Worm (Caenorhabditis elegans) whole organism, L1 larva: ENCODE measurements around the gene gsto-2.

Experiments
- C04F5.9 ChIP-seq: sonication (generic microtip); optimal IDR thresholded peaks from 2 replicates; lab custom pipeline; 2016; ENCODE audit warnings: missing genetic modification characterization, missing compliant biosample characterization
- F16B12.6 ChIP-seq: fragments of 150-350 bp; optimal IDR thresholded peaks from 2 replicates; lab custom pipeline; 2014; ENCODE audit warnings: missing biosample characterization, missing genetic modification characterization
- alr-1 ChIP-seq: fragments of 200-800 bp; sonication (Bioruptor generic); optimal IDR thresholded peaks from 2 replicates; lab custom pipeline; 2018; ENCODE audit warnings: borderline replicate concordance, mild to moderate bottlenecking, missing genetic modification characterization, missing compliant biosample characterization
- aly-2 ChIP-seq: fragments of 150-350 bp; optimal IDR thresholded peaks from 2 replicates; lab custom pipeline; 2014; ENCODE audit warnings: missing biosample characterization, missing genetic modification characterization
- ama-1 ChIP-seq: fragments of 150-350 bp; optimal IDR thresholded peaks from 2 replicates; lab custom pipeline; 2014
- ceh-82 ChIP-seq, 3 experiments: fragments of 150-350 bp in 1 of 3; sonication (generic microtip) in 2 of 3; optimal IDR thresholded peaks; 2 replicates each; lab custom pipeline; 2014 to 2017; ENCODE audit warnings: missing biosample characterization in 3 of 3, missing genetic modification characterization in 3 of 3
- ces-1 ChIP-seq: fragments of 150-350 bp; optimal IDR thresholded peaks from 2 replicates; lab custom pipeline; 2014; ENCODE audit warnings: missing biosample characterization, missing genetic modification reagents, missing genetic modification characterization
- dsc-1 ChIP-seq: sonication (generic microtip); optimal IDR thresholded peaks from 2 replicates; lab custom pipeline; 2016; ENCODE audit warnings: mild to moderate bottlenecking, missing genetic modification characterization, missing compliant biosample characterization
- efl-1 ChIP-seq, 4 experiments: fragments of 150-350 bp; optimal IDR thresholded peaks in 3 of 4; peaks in 1 of 4; 1 replicate in 1 of 4; 2 replicates in 3 of 4; lab custom pipeline; 2014; ENCODE audit warnings: missing biosample characterization in 2 of 4, missing genetic modification characterization in 2 of 4, missing genetic modification reagents in 2 of 4
- efl-3 ChIP-seq: fragments of 200-800 bp; sonication (Bioruptor generic); optimal IDR thresholded peaks from 2 replicates; lab custom pipeline; 2018; ENCODE audit warnings: mild to moderate bottlenecking, missing genetic modification characterization, missing compliant biosample characterization
- egl-13 ChIP-seq: sonication (generic microtip); optimal IDR thresholded peaks from 2 replicates; lab custom pipeline; 2016; ENCODE audit warnings: missing genotype, missing genetic modification reagents, missing genetic modification characterization, missing compliant biosample characterization
- egl-27 ChIP-seq, 2 experiments: fragments of 150-350 bp in 1 of 2; sonication (generic microtip); optimal IDR thresholded peaks; 3 replicates each; lab custom pipeline; 2017 to 2018; ENCODE audit warnings: missing biosample characterization in 2 of 2, missing genetic modification characterization in 2 of 2, missing genetic modification reagents in 2 of 2
- elt-2 ChIP-seq: sonication (generic microtip); optimal IDR thresholded peaks from 2 replicates; lab custom pipeline; 2016; ENCODE audit warnings: missing genetic modification characterization, mild to moderate bottlenecking, inconsistent platforms, missing compliant biosample characterization, missing genetic modification reagents
- fkh-10 ChIP-seq: sonication (generic microtip); optimal IDR thresholded peaks from 2 replicates; lab custom pipeline; 2017; ENCODE audit warnings: missing biosample characterization, missing genetic modification reagents, missing genetic modification characterization
- fkh-4 ChIP-seq: sonication (generic microtip); optimal IDR thresholded peaks from 2 replicates; lab custom pipeline; 2016; ENCODE audit warnings: missing compliant biosample characterization, missing genetic modification characterization, borderline replicate concordance
- fkh-8 ChIP-seq: sonication (generic microtip); optimal IDR thresholded peaks from 2 replicates; lab custom pipeline; 2016; ENCODE audit warnings: mild to moderate bottlenecking, missing genetic modification characterization, missing compliant biosample characterization
- grh-1 ChIP-seq: fragments of 200-800 bp; sonication (Bioruptor generic); IDR thresholded peaks from 2 replicates; pipeline ENCODE4 v1.3.6; 2022; ENCODE audit warnings: missing genetic modification reagents, missing genetic modification characterization, missing compliant biosample characterization
- hpl-2 ChIP-seq: fragments of 150-350 bp; optimal IDR thresholded peaks from 2 replicates; lab custom pipeline; 2014; ENCODE audit warnings: missing biosample characterization, missing genetic modification reagents, missing genetic modification characterization
- irx-1 ChIP-seq: sonication (generic microtip); optimal IDR thresholded peaks from 2 replicates; lab custom pipeline; 2016; ENCODE audit warnings: missing genetic modification characterization, missing compliant biosample characterization
- isw-1 ChIP-seq: fragments of 200-800 bp; sonication (Bioruptor generic); IDR thresholded peaks from 2 replicates; pipeline ENCODE4 v1.3.6; 2022; ENCODE audit warnings: missing genetic modification characterization, missing compliant biosample characterization
- jun-1 ChIP-seq: fragments of 150-350 bp; optimal IDR thresholded peaks from 2 replicates; lab custom pipeline; 2014; ENCODE audit warnings: missing biosample characterization, missing genetic modification reagents, missing genetic modification characterization
- lin-14 ChIP-seq: fragments of 200-800 bp; sonication (Bioruptor generic); optimal IDR thresholded peaks from 2 replicates; lab custom pipeline; 2018; ENCODE audit warnings: mild to moderate bottlenecking, missing genetic modification characterization, moderate library complexity, missing compliant biosample characterization
- lin-15B ChIP-seq: fragments of 150-350 bp; sonication (generic microtip); optimal IDR thresholded peaks from 3 replicates; lab custom pipeline; 2014; ENCODE audit warnings: missing biosample characterization, missing genetic modification characterization
- lsy-2 ChIP-seq, 2 experiments: fragments of 150-350 bp; optimal IDR thresholded peaks; 2 replicates each; lab custom pipeline; 2014; ENCODE audit warnings: missing biosample characterization in 2 of 2, missing genetic modification characterization in 2 of 2
- mdl-1 ChIP-seq, 2 experiments: fragments of 150-350 bp; optimal IDR thresholded peaks; 2 replicates each; lab custom pipeline; 2014 to 2017; ENCODE audit warnings: missing biosample characterization in 2 of 2, missing genetic modification characterization in 2 of 2, inconsistent platforms in 1 of 2
- nhr-11 ChIP-seq: fragments of 150-350 bp; optimal IDR thresholded peaks from 2 replicates; lab custom pipeline; 2014; ENCODE audit warnings: missing biosample characterization, missing genetic modification characterization
- nhr-28 ChIP-seq: fragments of 150-350 bp; optimal IDR thresholded peaks from 2 replicates; lab custom pipeline; 2014; ENCODE audit warnings: missing biosample characterization, missing genetic modification characterization
- nhr-47 ChIP-seq: sonication (generic microtip); optimal IDR thresholded peaks from 2 replicates; lab custom pipeline; 2016; ENCODE audit warnings: mild to moderate bottlenecking, missing genetic modification characterization, moderate library complexity, missing compliant biosample characterization
- nhr-90 ChIP-seq: sonication (generic microtip); optimal IDR thresholded peaks from 2 replicates; lab custom pipeline; 2016; ENCODE audit warnings: mild to moderate bottlenecking, missing genetic modification characterization, missing compliant biosample characterization; ENCODE audit not compliant: poor library complexity
- pax-3 ChIP-seq: fragments of 200-800 bp; sonication (Bioruptor generic); optimal IDR thresholded peaks from 2 replicates; lab custom pipeline; 2018; ENCODE audit warnings: mild to moderate bottlenecking, missing genetic modification characterization, moderate library complexity, missing compliant biosample characterization
- rnt-1 ChIP-seq: sonication (generic microtip); optimal IDR thresholded peaks from 2 replicates; lab custom pipeline; 2016; ENCODE audit warnings: mild to moderate bottlenecking, missing genetic modification characterization, moderate library complexity, missing compliant biosample characterization
- sox-4 ChIP-seq: sonication (generic microtip); optimal IDR thresholded peaks from 2 replicates; lab custom pipeline; 2016; ENCODE audit warnings: missing genetic modification characterization, missing compliant biosample characterization
- sup-37 ChIP-seq: fragments of 200-800 bp; sonication (Bioruptor generic); optimal IDR thresholded peaks from 2 replicates; lab custom pipeline; 2018; ENCODE audit warnings: mild to moderate bottlenecking, missing genetic modification characterization, missing compliant biosample characterization
- swsn-7 ChIP-seq: sonication (generic microtip); optimal IDR thresholded peaks from 2 replicates; lab custom pipeline; 2016; ENCODE audit warnings: missing genetic modification characterization, missing compliant biosample characterization
- unc-130 ChIP-seq: fragments of 150-350 bp; optimal IDR thresholded peaks from 2 replicates; lab custom pipeline; 2017; ENCODE audit warnings: missing biosample characterization, missing genetic modification characterization, inconsistent platforms
- unc-86 ChIP-seq: sonication (generic microtip); optimal IDR thresholded peaks from 2 replicates; lab custom pipeline; 2016; ENCODE audit warnings: missing genetic modification characterization, missing compliant biosample characterization
- zag-1 ChIP-seq: fragments of 150-350 bp; optimal IDR thresholded peaks from 2 replicates; lab custom pipeline; 2014; ENCODE audit warnings: missing biosample characterization, missing genetic modification characterization
- ztf-4 ChIP-seq: fragments of 150-350 bp; optimal IDR thresholded peaks from 2 replicates; lab custom pipeline; 2014; ENCODE audit warnings: missing biosample characterization, missing genetic modification characterization

The gsto-2 gene

DNA sequence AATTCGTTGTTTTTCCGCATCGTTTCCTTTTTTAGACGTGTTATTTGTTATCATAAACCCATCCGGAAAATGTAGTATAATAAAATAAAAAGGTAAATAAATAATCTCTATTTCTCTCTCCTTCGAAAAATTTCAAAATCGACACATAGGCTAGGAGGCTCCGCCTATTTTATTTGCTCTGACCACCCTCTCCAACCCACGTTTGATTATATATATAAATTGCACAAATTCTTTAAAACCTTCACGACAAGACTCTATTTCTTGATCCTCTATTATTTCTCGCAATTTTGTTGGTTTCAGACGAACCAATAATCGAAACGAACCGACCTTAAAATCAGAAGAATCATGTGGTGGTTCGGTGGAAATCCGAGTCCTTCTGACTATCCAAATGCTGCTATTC, 26.2 kb downstream of the gsto-2 start, which contains the start of gene doxa-1 (continued):
- no peak for TF ChIP-seq C04F5.9

DNA sequence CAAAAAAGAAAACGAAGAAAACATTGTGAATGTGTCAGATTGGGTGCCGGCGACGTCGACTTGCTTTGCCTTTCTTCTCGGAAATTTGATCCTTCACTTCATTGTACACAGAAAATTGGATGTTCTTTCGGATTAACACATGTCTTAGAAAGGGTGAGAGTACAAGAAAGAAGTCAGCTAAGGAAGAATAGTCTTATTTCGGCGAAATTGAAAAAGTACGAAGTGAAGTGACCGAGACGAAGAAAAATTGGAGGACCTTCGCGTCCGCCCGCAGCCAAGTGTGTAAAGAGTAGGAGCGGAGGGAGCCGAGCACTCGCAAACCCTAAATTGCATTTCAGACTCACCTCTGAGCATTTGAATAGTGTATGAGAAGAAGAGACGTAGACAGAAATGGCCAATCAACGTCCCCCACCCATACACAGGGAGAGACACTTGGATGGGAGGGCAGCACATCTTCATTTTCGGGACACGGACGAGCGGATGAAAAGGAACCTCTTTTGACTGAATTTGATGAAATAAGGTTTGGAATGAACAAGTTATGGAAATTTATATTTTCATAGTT, 34.1 kb downstream of the gsto-2 start, which contains the start of gene glr-1:
TSS of gene glr-1 (minus strand) at position 51 of the 562 bp plus-strand sequence.
- TF ChIP-seq efl-1 (optimal IDR thresholded peaks at IDR 0.05; lab: Kevin White, UChicago) (no peak), efl-1 (GFP tag; optimal IDR thresholded peaks at IDR 0.05 in 1 of 2; lab: Kevin White, UChicago) (peak in 1 of 2 experiments; percentile 43), unc-86 (tag; lab: Kevin White, UChicago) (no peak), ces-1 (GFP tag; lab: Kevin White, UChicago) (peak; percentile 71), lin-14 (GFP tag; lab: Kevin White, UChicago) (peak; percentile 64), fkh-10 (GFP tag; lab: Kevin White, UChicago) (peak; percentile 74)

DNA sequence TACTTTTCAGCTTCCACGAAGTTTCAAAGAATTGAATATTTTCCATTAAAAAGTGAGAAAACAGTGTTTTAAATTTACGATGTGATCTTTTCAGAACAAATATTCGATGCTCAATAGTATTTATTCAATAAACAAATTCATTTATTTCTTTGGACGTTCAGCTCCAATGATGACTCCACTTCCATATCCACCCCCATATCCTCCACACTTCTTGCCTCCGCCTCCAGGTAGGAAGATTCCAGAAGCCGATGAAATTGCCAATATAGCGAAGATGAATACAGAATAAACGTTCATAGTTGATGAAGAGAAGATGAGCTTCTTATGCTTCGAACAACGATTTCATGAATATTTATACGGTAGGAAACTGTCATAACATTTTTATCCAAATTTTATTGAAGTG, 34.6 kb downstream of the gsto-2 start, which contains the start of gene fip-3:
TSS of gene fip-3 (minus strand) at position 294 of the 400 bp plus-strand sequence.
- TF ChIP-seq lsy-2 (tag; optimal IDR thresholded peaks at IDR 0.05; lab: Kevin White, UChicago), result no peak
- no peak for TF ChIP-seq zag-1 (tag; lab: Kevin White, UChicago)
- TF ChIP-seq swsn-7, result no peak
- no peak for TF ChIP-seq nhr-90 (tag; lab: Kevin White, UChicago)
- TF ChIP-seq sup-37 (GFP tag; lab: Kevin White, UChicago), result no peak
- TF ChIP-seq fkh-8 (tag; lab: Kevin White, UChicago), result no peak

ce11 chrIII:8590882-8591281, 36.3 kb downstream of the gsto-2 start, which contains the start of gene fipr-16:
Gene fipr-16 (minus strand): TSS chrIII:8590982.
- TF ChIP-seq egl-27 (tag; optimal IDR thresholded peaks at IDR 0.05; lab: Kevin White, UChicago) (no peak), unc-86 (tag; lab: Kevin White, UChicago) (no peak), pax-3 (no peak)

ce11 chrIII:8593620-8594019, 39.0 kb downstream of the gsto-2 start, which contains the start of gene C06E1.7:
Gene C06E1.7 (minus strand): TSS chrIII:8593720.
- TF ChIP-seq efl-3 (GFP tag; lab: Kevin White, UChicago) (no peak), nhr-11 (no peak), lin-15B (tag; lab: Kevin White, UChicago) (no peak), ama-1 (lab: Kevin White, UChicago) (no peak), ceh-82 (tag; optimal IDR thresholded peaks at IDR 0.05; lab: Kevin White, UChicago) (no peak), elt-2 (tag; lab: Kevin White, UChicago) (no peak), hpl-2 (no peak), aly-2 (no peak), nhr-90 (tag; lab: Kevin White, UChicago) (no peak), ztf-4 (tag; lab: Kevin White, UChicago) (no peak), dsc-1 (tag; lab: Kevin White, UChicago) (no peak), grh-1 (GFP tag; lab: Robert Waterston, UW) (no peak), jun-1 (no peak), irx-1 (tag; lab: Kevin White, UChicago) (no peak), alr-1 (tag; lab: Kevin White, UChicago) (no peak), mdl-1 (tag; optimal IDR thresholded peaks at IDR 0.05; lab: Kevin White, UChicago) (no peak), sup-37 (GFP tag; lab: Kevin White, UChicago) (no peak)

DNA sequence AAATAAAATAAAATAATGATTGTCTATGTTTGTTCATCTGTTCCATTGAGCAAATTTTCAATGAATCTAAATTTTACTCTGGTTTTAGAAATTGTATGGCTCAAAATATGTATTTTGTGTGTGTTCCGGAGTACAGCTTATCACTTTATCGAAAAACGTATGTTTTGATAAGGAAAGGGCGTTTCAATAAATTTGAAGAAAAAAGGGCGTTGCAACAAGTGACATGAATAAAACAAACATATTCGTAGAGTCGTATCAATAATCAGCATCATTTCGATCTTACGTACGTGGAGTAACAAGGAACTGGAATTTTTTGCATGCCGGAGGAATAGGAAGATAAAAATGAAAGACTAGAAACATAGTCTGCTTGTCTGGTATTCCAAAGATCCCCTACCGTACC, 39.5 kb downstream of the gsto-2 start:
- no peak for TF ChIP-seq egl-27 (tag; optimal IDR thresholded peaks at IDR 0.05; lab: Kevin White, UChicago)
- TF ChIP-seq nhr-28 (tag; lab: Kevin White, UChicago), result no peak
- peak; percentile 75 for TF ChIP-seq elt-2 (tag; lab: Kevin White, UChicago)
- no peak for TF ChIP-seq egl-13 (tag; lab: Kevin White, UChicago)
- no peak for TF ChIP-seq sox-4
- TF ChIP-seq unc-130 (tag; lab: Kevin White, UChicago), result no peak
- no peak for TF ChIP-seq nhr-47
- no peak for TF ChIP-seq isw-1 (GFP tag; lab: Robert Waterston, UW)
- no peak for TF ChIP-seq F16B12.6 (tag; lab: Kevin White, UChicago)
- no peak for TF ChIP-seq fkh-4 (tag; lab: Kevin White, UChicago)
- no peak for TF ChIP-seq jun-1
- no peak for TF ChIP-seq rnt-1
- no peak for TF ChIP-seq lsy-2 (tag; optimal IDR thresholded peaks at IDR 0.05; lab: Kevin White, UChicago)
- TF ChIP-seq lin-14 (GFP tag; lab: Kevin White, UChicago), result peak; percentile 7
- no peak for TF ChIP-seq dsc-1 (tag; lab: Kevin White, UChicago)
